Fruit fly (Drosophila melanogaster): ENCODE data around the gene CG14053.

Gene CG14053

dm6 chrX:2155868-2156267 is 37.8 kb downstream of the CG14053 start (continued):
- TF ChIP-seq cg (GFP tag; optimal IDR thresholded peaks at IDR 0.05) (peak; percentile 59), her (GFP tag; optimal IDR thresholded peaks at IDR 0.05) (no peak), CG11695 (GFP tag; IDR thresholded peaks at IDR 0.05) (no peak), tx (GFP tag; optimal IDR thresholded peaks at IDR 0.05) (no peak), chn (GFP tag; optimal IDR thresholded peaks at IDR 0.05) (peak; percentile 27), gcm (GFP tag; optimal IDR thresholded peaks at IDR 0.05) (peak; percentile 14), Doc3 (GFP tag; IDR thresholded peaks at IDR 0.05; ENCODE audit: partially characterized antibody) (no peak), hkb (optimal IDR thresholded peaks at IDR 0.05) (no peak), hkb (GFP tag; IDR thresholded peaks at IDR 0.05) (no peak), HmgD (GFP tag; optimal IDR thresholded peaks at IDR 0.05) (peak; percentile 52), Lpt (GFP tag; optimal IDR thresholded peaks at IDR 0.05) (no peak), nom (GFP tag; optimal IDR thresholded peaks at IDR 0.05) (no peak), CG6175 (GFP tag; IDR thresholded peaks at IDR 0.05) (no peak), ERR (GFP tag; optimal IDR thresholded peaks at IDR 0.05) (no peak), Trl (optimal IDR thresholded peaks at IDR 0.05) (peak; percentile 54 to 70), Trl (GFP tag; optimal IDR thresholded peaks at IDR 0.05) (peak; percentile 45), NK7.1 (GFP tag; optimal IDR thresholded peaks at IDR 0.05) (no peak), odd (GFP tag; optimal IDR thresholded peaks at IDR 0.05) (no peak), rib (GFP tag; IDR thresholded peaks at IDR 0.05) (no peak), Spps (tag; optimal IDR thresholded peaks at IDR 0.05) (no peak), zfh2 (GFP tag; optimal IDR thresholded peaks at IDR 0.05) (no peak), Dll (GFP tag; IDR thresholded peaks at IDR 0.05; ENCODE audit: partially characterized antibody) (0 out of 4 replicates have a peak, but pooled peaks have one; percentile 22), CG8765 (GFP tag; IDR thresholded peaks at IDR 0.05) (no peak), sim (GFP tag; IDR thresholded peaks at IDR 0.05) (no peak), ems (GFP tag; optimal IDR thresholded peaks at IDR 0.05) (no peak), CG31224 (GFP tag; IDR thresholded peaks at IDR 0.05) (no peak), Aef1 (GFP tag; IDR thresholded peaks at IDR 0.05) (no peak), CG8359 (GFP tag; optimal IDR thresholded peaks at IDR 0.05; ENCODE audit: borderline replicate concordance) (no peak), al (GFP tag; IDR thresholded peaks at IDR 0.05) (no peak), Chrac-16 (GFP tag; optimal IDR thresholded peaks at IDR 0.05) (no peak), vvl (GFP tag; IDR thresholded peaks at IDR 0.05) (peak; percentile 36; the same call in 1 of the 2 replicates), Hmr (GFP tag; optimal IDR thresholded peaks at IDR 0.05) (no peak), Dp (GFP tag; optimal IDR thresholded peaks at IDR 0.05) (peak; percentile 65), CG18262 (tag; optimal IDR thresholded peaks at IDR 0.05) (peak; percentile 3), Xrp1 (GFP tag; IDR thresholded peaks at IDR 0.05) (0 out of 2 replicates have a peak, but pooled peaks have one; percentile 8), CG13624 (GFP tag; optimal IDR thresholded peaks at IDR 0.05) (no peak), Nf-YB (GFP tag; optimal IDR thresholded peaks at IDR 0.05) (peak; percentile 48), CG13287 (GFP tag; IDR thresholded peaks at IDR 0.05; ENCODE audit: partially characterized antibody) (no peak; the same call in 1 of the 2 replicates), Atf-2 (GFP tag; optimal IDR thresholded peaks at IDR 0.05) (no peak), gsb-n (tag; optimal IDR thresholded peaks at IDR 0.05) (no peak), CG8281 (tag; optimal IDR thresholded peaks at IDR 0.05) (no peak), Abd-B (GFP tag; optimal IDR thresholded peaks at IDR 0.05) (no peak), grn (GFP tag; optimal IDR thresholded peaks at IDR 0.05) (no peak), ci (GFP tag; IDR thresholded peaks at IDR 0.05) (peak; percentile 62), CG12391 (tag; optimal IDR thresholded peaks at IDR 0.05) (no peak), CG8290 (GFP tag; optimal IDR thresholded peaks at IDR 0.05) (peak; percentile 74), CG8290 (tag; optimal IDR thresholded peaks at IDR 0.05) (peak; percentile 80 to 87), tap (tag; optimal IDR thresholded peaks at IDR 0.05) (no peak), CG9215 (GFP tag; IDR thresholded peaks at IDR 0.05) (no peak), Oli (tag; optimal IDR thresholded peaks at IDR 0.05) (no peak), CG10565 (GFP tag; optimal IDR thresholded peaks at IDR 0.05) (no peak), Optix (GFP tag; IDR thresholded peaks at IDR 0.05) (no peak), NC2β (GFP tag; optimal IDR thresholded peaks at IDR 0.05) (no peak)
